Worm (Caenorhabditis elegans) whole organism, L3 larva: ENCODE measurements around the gene srg-32.

Source experiments
- ceh-28 ChIP-seq: fragments of 150-350 bp; optimal IDR thresholded peaks from 2 replicates; lab custom pipeline; 2014; ENCODE audit warnings: missing biosample characterization, missing genetic modification reagents, missing genetic modification characterization
- daf-12 ChIP-seq: fragments of 150-350 bp; optimal IDR thresholded peaks from 2 replicates; lab custom pipeline; 2014; ENCODE audit warnings: missing biosample characterization, missing genetic modification reagents, missing genetic modification characterization
- fkh-10 ChIP-seq: sonication (generic microtip); optimal IDR thresholded peaks from 2 replicates; lab custom pipeline; 2017; ENCODE audit warnings: missing biosample characterization, missing genetic modification reagents, missing genetic modification characterization
- nhr-11 ChIP-seq: fragments of 150-350 bp; optimal IDR thresholded peaks from 2 replicates; lab custom pipeline; 2014; ENCODE audit warnings: missing biosample characterization, missing genetic modification characterization
- nhr-12 ChIP-seq: fragments of 150-350 bp; optimal IDR thresholded peaks from 2 replicates; lab custom pipeline; 2014; ENCODE audit warnings: missing biosample characterization, missing genetic modification characterization
- skn-1 ChIP-seq: fragments of 150-350 bp; optimal IDR thresholded peaks from 2 replicates; lab custom pipeline; 2014; ENCODE audit warnings: missing biosample characterization, missing genetic modification characterization
- zag-1 ChIP-seq: fragments of 150-350 bp; optimal IDR thresholded peaks from 2 replicates; lab custom pipeline; 2014; ENCODE audit warnings: missing biosample characterization, missing genetic modification characterization

ce11 chrV:10555239-10555638, 33.4 kb downstream of the srg-32 start, which contains the start of gene F32G8.3:
- TF ChIP-seq ceh-28 (no peak), fkh-10 (GFP tag; lab: Kevin White, UChicago) (no peak), skn-1 (tag; lab: Kevin White, UChicago) (no peak), zag-1 (tag; lab: Kevin White, UChicago) (no peak), nhr-12 (no peak), nhr-11 (no peak), daf-12 (tag; lab: Kevin White, UChicago) (no peak)
